Fruit fly (Drosophila melanogaster) S2 (cell line): ENCODE measurements around the gene Prosalpha6.

ENCODE experiments used
- CG8478 ChIP-seq: fragments of >200 bp; optimal IDR thresholded peaks from 2 replicates; lab custom pipeline; 2018
- CTCF ChIP-seq, 2 experiments: fragments of >200 bp; optimal IDR thresholded peaks; 2 replicates each; lab custom pipeline; 2018

dm6 chr2L:10220010-10220409, 1.1 kb upstream of the Prosalpha6 start:
- TF ChIP-seq CG8478 (lab: Kevin White, UChicago): no peak
- TF ChIP-seq CTCF (optimal IDR thresholded peaks at IDR 0.05; lab: Kevin White, UChicago): no peak
